Worm (Caenorhabditis elegans) whole organism, early embryonic: ENCODE data around the gene ador-1.

ENCODE experiments used
- B0310.2 ChIP-seq: sonication (generic microtip); optimal IDR thresholded peaks from 2 replicates; lab custom pipeline; 2016; ENCODE audit warnings: mild to moderate bottlenecking, missing genetic modification characterization, missing compliant biosample characterization
- F13C5.2 ChIP-seq: sonication (generic microtip); optimal IDR thresholded peaks from 2 replicates; lab custom pipeline; 2017; ENCODE audit warnings: mild to moderate bottlenecking, missing genetic modification characterization, inconsistent platforms, missing compliant biosample characterization
- aly-1 ChIP-seq: sonication (generic microtip); optimal IDR thresholded peaks from 2 replicates; lab custom pipeline; 2016; ENCODE audit warnings: missing genetic modification characterization, missing compliant biosample characterization
- ama-1 ChIP-seq: fragments of 150-350 bp; optimal IDR thresholded peaks from 2 replicates; lab custom pipeline; 2014
- ceh-13 ChIP-seq: fragments of 200-800 bp; sonication (Bioruptor generic); optimal IDR thresholded peaks from 2 replicates; lab custom pipeline; 2018; ENCODE audit warnings: mild to moderate bottlenecking, missing genetic modification characterization, missing compliant biosample characterization
- ceh-36 ChIP-seq: sonication (generic microtip); optimal IDR thresholded peaks from 2 replicates; lab custom pipeline; 2016; ENCODE audit warnings: missing genetic modification characterization, inconsistent platforms, missing compliant biosample characterization
- ets-7 ChIP-seq: sonication (generic microtip); optimal IDR thresholded peaks from 2 replicates; lab custom pipeline; 2016; ENCODE audit warnings: missing genotype, missing genetic modification characterization, missing compliant biosample characterization
- flt-1 ChIP-seq: fragments of 200-800 bp; sonication (Bioruptor generic); IDR thresholded peaks from 2 replicates; pipeline ENCODE4 v1.3.6; 2022; ENCODE audit warnings: missing genetic modification characterization, missing compliant biosample characterization
- hmbx-1 ChIP-seq: sonication (generic microtip); optimal IDR thresholded peaks from 2 replicates; lab custom pipeline; 2016; ENCODE audit warnings: mild to moderate bottlenecking, missing genetic modification characterization, missing compliant biosample characterization
- hmg-4 ChIP-seq: fragments of 200-800 bp; sonication (Bioruptor generic); optimal IDR thresholded peaks from 2 replicates; lab custom pipeline; 2018; ENCODE audit warnings: mild to moderate bottlenecking, missing genetic modification characterization, missing compliant biosample characterization
- hnd-1 ChIP-seq: sonication (generic microtip); optimal IDR thresholded peaks from 2 replicates; lab custom pipeline; 2016; ENCODE audit warnings: missing genetic modification characterization, missing compliant biosample characterization
- pes-1 ChIP-seq: fragments of 200-800 bp; sonication (Bioruptor generic); IDR thresholded peaks from 2 replicates; pipeline ENCODE4 v1.3.6; 2022; ENCODE audit warnings: missing genetic modification reagents, missing genetic modification characterization, missing compliant biosample characterization
- scrt-1 ChIP-seq: fragments of 200-800 bp; sonication (Bioruptor generic); IDR thresholded peaks from 2 replicates; pipeline ENCODE4 v1.3.6; 2022; ENCODE audit warnings: missing genetic modification characterization, missing compliant biosample characterization
- sea-1 ChIP-seq: fragments of 200-800 bp; sonication (Bioruptor generic); conservative IDR thresholded peaks from 2 replicates; pipeline ENCODE4 v1.3.6; 2022; ENCODE audit warnings: missing genetic modification characterization, missing compliant biosample characterization
- tbx-11 ChIP-seq: fragments of 200-800 bp; sonication (Bioruptor generic); IDR thresholded peaks from 2 replicates; pipeline ENCODE4 v1.3.6; 2022; ENCODE audit warnings: missing genetic modification characterization, missing compliant biosample characterization
- tbx-37 ChIP-seq: fragments of 200-800 bp; sonication (Bioruptor generic); conservative IDR thresholded peaks from 2 replicates; pipeline ENCODE4 v1.3.6; 2022; ENCODE audit warnings: missing genetic modification reagents, missing genetic modification characterization, missing compliant biosample characterization
- tra-4 ChIP-seq: sonication (generic microtip); optimal IDR thresholded peaks from 2 replicates; lab custom pipeline; 2017; ENCODE audit warnings: missing genetic modification characterization, missing compliant biosample characterization

The ador-1 gene

DNA sequence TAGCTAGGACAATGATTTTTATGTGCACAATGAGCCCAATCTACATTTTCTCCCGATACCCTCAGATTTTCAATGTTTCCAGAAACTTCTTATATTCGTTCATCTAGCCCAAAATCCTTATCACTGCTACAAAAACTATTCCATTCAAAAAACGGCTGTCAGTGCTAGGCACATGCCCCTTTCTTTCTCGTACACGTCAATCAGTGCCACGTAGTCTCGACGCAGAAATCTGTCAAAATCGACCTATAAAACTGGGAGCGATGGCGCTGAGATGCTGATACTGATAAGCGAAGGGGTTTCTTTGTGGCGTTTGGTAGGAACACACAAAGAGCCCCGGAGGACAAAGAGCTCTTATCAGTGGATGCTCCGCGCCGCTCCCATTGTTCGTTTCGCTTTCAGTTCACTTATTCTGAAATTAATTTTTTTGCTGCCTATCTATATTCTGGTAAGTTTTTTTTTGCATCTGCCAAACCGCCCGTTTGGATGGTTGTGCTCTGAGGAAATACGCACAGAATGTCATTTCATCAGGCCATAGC lies 16.2 kb upstream of the ador-1 start, which contains the start of gene srh-70:
Gene srh-70 (minus strand): TSS at position 51 of the 536 bp plus-strand sequence.
- TF ChIP-seq hnd-1 (tag; lab: Kevin White, UChicago) (no peak), aly-1 (tag; lab: Kevin White, UChicago) (no peak), flt-1 (GFP tag; lab: Robert Waterston, UW) (no peak), ets-7 (tag; lab: Kevin White, UChicago) (no peak), pes-1 (GFP tag; lab: Robert Waterston, UW) (no peak), ceh-36 (tag; lab: Kevin White, UChicago) (no peak), scrt-1 (GFP tag; lab: Robert Waterston, UW) (no peak), hmg-4 (GFP tag; lab: Kevin White, UChicago) (no peak), tra-4 (tag; lab: Kevin White, UChicago) (no peak), F13C5.2 (tag; lab: Kevin White, UChicago) (no peak), hmbx-1 (tag; lab: Kevin White, UChicago) (no peak), tbx-37 (GFP tag; lab: Robert Waterston, UW) (no peak), sea-1 (GFP tag; lab: Robert Waterston, UW) (no peak), tbx-11 (GFP tag; lab: Robert Waterston, UW) (no peak), ama-1 (lab: Kevin White, UChicago) (no peak), B0310.2 (no peak)

DNA sequence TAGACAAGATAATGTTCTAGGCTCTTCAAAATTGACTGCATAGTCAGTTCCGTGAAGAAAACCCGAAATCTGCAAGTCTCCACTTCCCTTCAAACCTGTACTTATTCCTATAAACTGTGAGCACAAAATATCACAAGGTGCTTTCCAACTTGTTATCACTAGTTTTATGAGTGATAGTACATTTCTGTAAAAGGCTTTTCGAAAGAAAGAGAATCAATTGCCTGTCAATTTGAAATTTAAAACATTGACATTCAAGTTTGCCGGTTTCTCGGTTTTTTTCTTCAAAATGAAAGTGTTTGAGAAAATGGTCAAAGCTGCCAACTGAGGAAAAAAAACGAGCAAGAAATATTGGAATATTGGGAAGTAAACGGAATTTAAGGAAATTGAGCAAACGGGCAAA lies 15.3 kb upstream of the ador-1 start:
- TF ChIP-seq ceh-13 (GFP tag; lab: Kevin White, UChicago) (no peak), pes-1 (GFP tag; lab: Robert Waterston, UW) (no peak), hmbx-1 (tag; lab: Kevin White, UChicago) (no peak)

DNA sequence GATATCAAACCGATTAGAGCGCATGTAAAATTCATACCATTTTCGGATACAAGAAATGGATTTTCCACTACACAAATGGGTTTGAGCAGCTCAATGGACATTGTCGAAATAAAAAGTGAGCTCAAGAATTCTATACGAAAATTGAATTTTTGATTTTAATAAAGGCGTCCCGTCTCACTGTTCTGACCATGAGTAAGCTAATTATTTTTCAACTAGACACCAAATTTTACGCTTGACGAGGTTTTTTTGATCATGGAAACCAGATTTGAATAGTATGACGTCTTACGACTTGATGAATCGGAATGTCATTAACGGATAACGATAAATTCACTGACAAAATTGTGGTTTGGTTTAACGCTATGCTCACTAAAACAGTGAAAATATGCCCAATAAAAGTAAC lies 13.6 kb upstream of the ador-1 start, which contains the start of gene srh-61:
Gene srh-61 (minus strand): TSS at position 101 of the 400 bp plus-strand sequence.
- no peak for TF ChIP-seq tra-4 (tag; lab: Kevin White, UChicago)

DNA sequence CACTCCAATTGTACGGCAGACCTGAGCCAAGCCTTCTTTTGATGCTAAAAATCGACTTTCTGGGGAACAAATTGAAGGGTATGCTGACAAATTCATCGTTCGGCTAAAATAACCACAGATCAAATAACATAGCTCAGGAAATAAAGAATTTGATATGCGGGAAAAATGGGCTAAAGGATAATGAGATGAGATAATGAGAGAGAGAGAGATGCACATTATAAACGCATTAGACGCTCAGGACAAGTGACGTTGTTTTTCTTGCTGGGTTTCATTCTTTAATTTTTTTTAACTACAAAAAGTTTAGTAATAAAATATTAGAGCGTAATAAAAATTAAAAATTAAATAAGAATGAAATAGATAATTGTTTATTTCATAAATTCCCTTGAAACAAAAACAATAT lies 11.9 kb upstream of the ador-1 start, which contains the start of gene srh-69:
Gene srh-69 (minus strand): TSS at position 101 of the 400 bp plus-strand sequence.
- no peak for TF ChIP-seq ets-7 (tag; lab: Kevin White, UChicago)
- TF ChIP-seq hmbx-1 (tag; lab: Kevin White, UChicago), result no peak
- no peak for TF ChIP-seq tbx-37 (GFP tag; lab: Robert Waterston, UW)
- TF ChIP-seq ceh-36 (tag; lab: Kevin White, UChicago), result no peak
- no peak for TF ChIP-seq hnd-1 (tag; lab: Kevin White, UChicago)
- TF ChIP-seq tbx-11 (GFP tag; lab: Robert Waterston, UW), result no peak
- no peak for TF ChIP-seq aly-1 (tag; lab: Kevin White, UChicago)
- no peak for TF ChIP-seq ceh-13 (GFP tag; lab: Kevin White, UChicago)
- TF ChIP-seq hmg-4 (GFP tag; lab: Kevin White, UChicago), result no peak
- no peak for TF ChIP-seq scrt-1 (GFP tag; lab: Robert Waterston, UW)
- TF ChIP-seq ama-1 (lab: Kevin White, UChicago), result no peak

DNA sequence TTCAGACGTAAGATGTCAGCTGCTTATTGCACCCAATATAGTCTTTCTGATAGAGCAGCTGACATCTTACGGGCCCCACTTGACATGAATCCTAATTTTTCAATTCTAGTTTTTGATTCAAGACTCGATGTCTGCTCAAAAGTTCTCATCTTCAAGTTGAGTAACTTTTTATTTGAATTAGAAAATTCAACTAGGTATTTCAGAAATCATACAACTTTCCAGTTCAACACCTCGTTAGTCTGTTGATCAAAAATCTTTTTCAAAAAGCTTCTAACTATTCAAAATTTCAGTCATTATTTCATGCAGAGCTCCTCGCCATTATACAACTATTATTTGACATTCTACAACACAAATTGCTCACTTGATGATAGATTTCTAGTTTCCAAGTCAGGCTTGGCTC lies 9.2 kb upstream of the ador-1 start, which contains the start of gene srh-73:
Gene srh-73 (plus strand): TSS at position 301 of the 400 bp plus-strand sequence.
- TF ChIP-seq F13C5.2 (tag; lab: Kevin White, UChicago), result no peak
- TF ChIP-seq B0310.2, result no peak
- no peak for TF ChIP-seq scrt-1 (GFP tag; lab: Robert Waterston, UW)
- no peak for TF ChIP-seq sea-1 (GFP tag; lab: Robert Waterston, UW)
- TF ChIP-seq flt-1 (GFP tag; lab: Robert Waterston, UW), result no peak
- TF ChIP-seq ceh-36 (tag; lab: Kevin White, UChicago), result no peak
- TF ChIP-seq ceh-13 (GFP tag; lab: Kevin White, UChicago), result no peak
- no peak for TF ChIP-seq tbx-37 (GFP tag; lab: Robert Waterston, UW)

DNA sequence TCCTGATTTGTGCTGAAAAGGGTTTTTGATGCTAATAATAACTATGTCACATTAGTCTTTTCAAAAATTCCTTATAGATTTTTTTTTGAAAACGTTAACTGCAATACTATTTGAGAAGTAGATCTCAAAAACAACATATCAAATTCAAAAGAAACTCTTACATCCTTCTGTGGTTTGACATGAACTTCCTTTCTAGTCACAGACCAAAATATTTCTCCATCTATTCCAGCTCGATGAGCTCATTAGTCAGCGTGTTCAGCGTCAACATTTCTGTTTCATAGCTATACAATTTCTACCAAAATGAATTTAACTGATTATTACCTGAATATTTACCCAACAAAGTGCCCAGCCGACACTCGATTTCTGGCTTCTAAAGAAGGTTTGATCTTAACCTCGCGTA lies 6.0 kb upstream of the ador-1 start, which contains the start of gene srh-67:
Gene srh-67 (plus strand): TSS at position 301 of the 400 bp plus-strand sequence.
- no peak for TF ChIP-seq pes-1 (GFP tag; lab: Robert Waterston, UW)
- TF ChIP-seq aly-1 (tag; lab: Kevin White, UChicago), result no peak
- no peak for TF ChIP-seq tra-4 (tag; lab: Kevin White, UChicago)
- no peak for TF ChIP-seq flt-1 (GFP tag; lab: Robert Waterston, UW)
- TF ChIP-seq tbx-11 (GFP tag; lab: Robert Waterston, UW), result no peak
- no peak for TF ChIP-seq sea-1 (GFP tag; lab: Robert Waterston, UW)
- TF ChIP-seq scrt-1 (GFP tag; lab: Robert Waterston, UW), result no peak
- no peak for TF ChIP-seq ceh-36 (tag; lab: Kevin White, UChicago)
- no peak for TF ChIP-seq ama-1 (lab: Kevin White, UChicago)
- no peak for TF ChIP-seq B0310.2
- TF ChIP-seq F13C5.2 (tag; lab: Kevin White, UChicago), result no peak

DNA sequence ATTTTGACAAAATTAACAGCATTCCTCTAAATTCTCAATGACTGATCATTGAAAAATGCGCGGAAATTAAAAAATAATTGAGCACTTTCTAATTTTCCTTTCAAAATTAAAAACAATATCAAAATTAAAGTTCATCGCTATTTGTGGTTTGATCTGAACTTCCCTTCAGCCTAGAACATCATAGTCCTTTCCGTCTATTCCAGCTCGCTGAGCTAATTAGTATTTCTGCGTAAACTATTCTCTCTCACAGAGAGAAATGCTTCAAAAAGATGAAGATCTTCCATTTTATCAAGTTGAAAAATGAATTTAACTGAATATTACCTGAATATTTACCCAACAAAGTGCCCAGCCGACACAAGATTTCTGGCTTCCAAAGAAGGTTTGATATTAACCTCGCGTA lies 4.4 kb upstream of the ador-1 start, which contains the start of gene srh-68:
Gene srh-68 (plus strand): TSS at position 301 of the 400 bp plus-strand sequence.
- TF ChIP-seq hnd-1 (tag; lab: Kevin White, UChicago), result no peak
- no peak for TF ChIP-seq tbx-37 (GFP tag; lab: Robert Waterston, UW)
- no peak for TF ChIP-seq B0310.2
- no peak for TF ChIP-seq ets-7 (tag; lab: Kevin White, UChicago)
- TF ChIP-seq sea-1 (GFP tag; lab: Robert Waterston, UW), result no peak
- TF ChIP-seq ceh-13 (GFP tag; lab: Kevin White, UChicago), result no peak
- TF ChIP-seq hmg-4 (GFP tag; lab: Kevin White, UChicago), result no peak
